Fruit fly (Drosophila melanogaster) whole organism: ENCODE data around the gene CG6321.

Experiments
- CG8478 ChIP-seq: fragments of >200 bp; optimal IDR thresholded peaks from 2 replicates; lab custom pipeline; 2018; ENCODE audit warnings: inconsistent platforms
- Dll ChIP-seq: fragments of >200 bp; optimal IDR thresholded peaks from 2 replicates; lab custom pipeline; 2017
- EcR ChIP-seq, 2 experiments: fragments of >200 bp; optimal IDR thresholded peaks; 2 replicates each; lab custom pipeline; 2017; ENCODE audit warnings: missing biosample characterization in 2 of 2, missing genetic modification characterization in 2 of 2, missing genetic modification reagents in 2 of 2
- pan ChIP-seq: fragments of >200 bp; optimal IDR thresholded peaks from 2 replicates; lab custom pipeline; 2017
- psq ChIP-seq: fragments of >200 bp; optimal IDR thresholded peaks from 2 replicates; lab custom pipeline; 2017
- usp ChIP-seq: fragments of >200 bp; optimal IDR thresholded peaks from 2 replicates; lab custom pipeline; 2017; ENCODE audit warnings: missing biosample characterization, missing genetic modification characterization, mixed read lengths

- peak; percentile 72 for TF ChIP-seq CG8478 (lab: Kevin White, UChicago)
- TF ChIP-seq psq (lab: Kevin White, UChicago), result no peak
- no peak for TF ChIP-seq usp (GFP tag; lab: Kevin White, UChicago)
- no peak for TF ChIP-seq pan (lab: Kevin White, UChicago)
- peak; percentile 93 for TF ChIP-seq Dll
- no peak for TF ChIP-seq EcR (GFP tag; optimal IDR thresholded peaks at IDR 0.05; lab: Kevin White, UChicago)
These were observed 50.6 kb downstream of the CG6321 start for dm6 chr3L:11010410-11010827.
